Fruit fly (Drosophila melanogaster) whole organism, embryonic: ENCODE results near the gene Ir7g.

Experiments used
- ATbp ChIP-seq: fragments of 200-800 bp; sonication (Bioruptor generic); optimal IDR thresholded peaks from 2 replicates; lab custom pipeline; 2017; ENCODE audit warnings: missing biosample characterization, mild to moderate bottlenecking, missing genetic modification characterization, missing genetic modification reagents
- Ada2b ChIP-seq: fragments of 200-800 bp; sonication (Bioruptor generic); IDR thresholded peaks from 2 replicates; pipeline ENCODE4 v1.3.6; 2022; ENCODE audit warnings: missing biosample characterization, missing genetic modification characterization
- Asciz ChIP-seq: fragments of 200-800 bp; sonication (Bioruptor generic); optimal IDR thresholded peaks from 2 replicates; lab custom pipeline; 2017; ENCODE audit warnings: missing biosample characterization, mild to moderate bottlenecking, missing genetic modification characterization, missing genetic modification reagents
- C15 ChIP-seq: fragments of 200-800 bp; sonication (Bioruptor generic); IDR thresholded peaks from 3 replicates; pipeline ENCODE4 v1.3.6; 2022; ENCODE audit warnings: missing biosample characterization, missing genetic modification characterization
- CG10274 ChIP-seq: fragments of 200-800 bp; sonication (Bioruptor generic); optimal IDR thresholded peaks from 3 replicates; lab custom pipeline; 2017; ENCODE audit warnings: missing biosample characterization, mild to moderate bottlenecking, missing genetic modification characterization
- CG10321 ChIP-seq: fragments of 200-800 bp; sonication (Bioruptor generic); IDR thresholded peaks from 2 replicates; pipeline ENCODE4 v1.3.6; 2022; ENCODE audit warnings: missing biosample characterization, missing genetic modification characterization
- CG10654 ChIP-seq: fragments of 200-800 bp; sonication (Bioruptor generic); optimal IDR thresholded peaks from 2 replicates; lab custom pipeline; 2016; ENCODE audit warnings: missing biosample characterization, missing genetic modification characterization
- CG12744 ChIP-seq: fragments of 200-800 bp; sonication (Bioruptor generic); optimal IDR thresholded peaks from 2 replicates; lab custom pipeline; 2016; ENCODE audit warnings: missing biosample characterization, missing genetic modification characterization
- CG14014 ChIP-seq: fragments of 200-800 bp; sonication (Bioruptor generic); IDR thresholded peaks from 2 replicates; pipeline ENCODE4 v1.3.6; 2022; ENCODE audit warnings: missing biosample characterization, missing genetic modification characterization
- CG15011 ChIP-seq: fragments of 200-800 bp; sonication (Bioruptor generic); optimal IDR thresholded peaks from 3 replicates; lab custom pipeline; 2018; ENCODE audit warnings: missing biosample characterization, mild to moderate bottlenecking, missing genetic modification characterization
- CG15601 ChIP-seq: fragments of 200-800 bp; sonication (Bioruptor generic); optimal IDR thresholded peaks from 3 replicates; lab custom pipeline; 2019; ENCODE audit warnings: missing biosample characterization, mild to moderate bottlenecking, missing genetic modification characterization, moderate library complexity
- CG1647 ChIP-seq: fragments of 200-800 bp; sonication (Bioruptor generic); optimal IDR thresholded peaks from 3 replicates; lab custom pipeline; 2016; ENCODE audit warnings: missing biosample characterization, missing genetic modification characterization
- CG16815 ChIP-seq: fragments of 200-800 bp; sonication (Bioruptor generic); optimal IDR thresholded peaks from 3 replicates; lab custom pipeline; 2017; ENCODE audit warnings: missing biosample characterization, mild to moderate bottlenecking, missing genetic modification characterization
- CG1832 ChIP-seq: fragments of 200-800 bp; sonication (Bioruptor generic); optimal IDR thresholded peaks from 2 replicates; lab custom pipeline; 2017; ENCODE audit warnings: missing biosample characterization, mild to moderate bottlenecking, missing genetic modification characterization, inconsistent platforms
- CG18764 ChIP-seq: fragments of 200-800 bp; sonication (Bioruptor generic); optimal IDR thresholded peaks from 3 replicates; lab custom pipeline; 2016; ENCODE audit warnings: missing biosample characterization, missing genetic modification characterization
- CG34376 ChIP-seq: fragments of 200-800 bp; sonication (Bioruptor generic); optimal IDR thresholded peaks from 2 replicates; lab custom pipeline; 2018; ENCODE audit warnings: missing biosample characterization, mild to moderate bottlenecking, missing genetic modification characterization
- CG3995 ChIP-seq: fragments of 200-800 bp; sonication (Bioruptor generic); optimal IDR thresholded peaks from 3 replicates; lab custom pipeline; 2016; ENCODE audit warnings: missing biosample characterization, missing genetic modification characterization
- CG4404 ChIP-seq: fragments of 200-800 bp; sonication (Bioruptor generic); IDR thresholded peaks from 2 replicates; pipeline ENCODE4 v1.3.6; 2022; ENCODE audit warnings: missing biosample characterization, missing genetic modification characterization
- CG4707 ChIP-seq: fragments of 200-800 bp; sonication (Bioruptor generic); optimal IDR thresholded peaks from 2 replicates; lab custom pipeline; 2018; ENCODE audit warnings: missing biosample characterization, mild to moderate bottlenecking, missing genetic modification characterization, moderate library complexity
- CG6683 ChIP-seq: fragments of 200-800 bp; sonication (Bioruptor generic); optimal IDR thresholded peaks from 2 replicates; lab custom pipeline; 2017; ENCODE audit warnings: missing biosample characterization, mild to moderate bottlenecking, missing genetic modification characterization, missing genetic modification reagents
- CG7372 ChIP-seq: fragments of 200-800 bp; sonication (Bioruptor generic); IDR thresholded peaks from 2 replicates; pipeline ENCODE4 v1.3.6; 2022; ENCODE audit warnings: missing biosample characterization, missing genetic modification characterization
- CG7987 ChIP-seq: fragments of 200-800 bp; sonication (Bioruptor generic); optimal IDR thresholded peaks from 2 replicates; lab custom pipeline; 2018; ENCODE audit warnings: missing biosample characterization, mild to moderate bottlenecking, missing genetic modification characterization, moderate library complexity
- CG8290 ChIP-seq, 3 experiments: fragments of 200-800 bp; sonication (Bioruptor generic); optimal IDR thresholded peaks; 2 replicates each; lab custom pipeline; 2016 to 2019; ENCODE audit warnings: missing biosample characterization in 3 of 3, missing genetic modification characterization in 3 of 3, mild to moderate bottlenecking in 2 of 3, moderate library complexity in 1 of 3
- CG9876 ChIP-seq: fragments of 200-800 bp; sonication (Bioruptor generic); optimal IDR thresholded peaks from 2 replicates; lab custom pipeline; 2016; ENCODE audit warnings: missing biosample characterization, missing genetic modification characterization
- Chrac-16 ChIP-seq: fragments of 200-800 bp; sonication (Bioruptor generic); optimal IDR thresholded peaks from 3 replicates; lab custom pipeline; 2016; ENCODE audit warnings: missing biosample characterization, missing genetic modification characterization
- CoRest ChIP-seq: fragments of 200-800 bp; sonication (Bioruptor generic); optimal IDR thresholded peaks from 3 replicates; lab custom pipeline; 2018; ENCODE audit warnings: missing biosample characterization, mild to moderate bottlenecking, missing genetic modification characterization, moderate library complexity
- Dbx ChIP-seq: fragments of 200-800 bp; sonication (Bioruptor generic); IDR thresholded peaks from 3 replicates; pipeline ENCODE4 v1.3.6; 2022; ENCODE audit warnings: missing biosample characterization, missing genetic modification characterization
- Ets97D ChIP-seq: fragments of 200-800 bp; sonication (Bioruptor generic); optimal IDR thresholded peaks from 3 replicates; lab custom pipeline; 2016; ENCODE audit warnings: missing biosample characterization, missing genetic modification characterization
- Fer3 ChIP-seq: fragments of 200-800 bp; sonication (Bioruptor generic); optimal IDR thresholded peaks from 2 replicates; lab custom pipeline; 2018; ENCODE audit warnings: missing biosample characterization, mild to moderate bottlenecking, missing genetic modification characterization, moderate library complexity
- Hr78 ChIP-seq, 2 experiments: fragments of 200-800 bp in 1 of 2; fragments of >200 bp in 1 of 2; sonication (Bioruptor generic) in 1 of 2; optimal IDR thresholded peaks; 2 replicates each; lab custom pipeline; 2017 to 2019; ENCODE audit warnings: missing biosample characterization in 2 of 2, missing genetic modification characterization in 2 of 2, mild to moderate bottlenecking in 1 of 2, moderate library complexity in 1 of 2
- Jarid2 ChIP-seq: fragments of 200-800 bp; sonication (Bioruptor generic); optimal IDR thresholded peaks from 3 replicates; lab custom pipeline; 2017; ENCODE audit warnings: mild to moderate bottlenecking, missing biosample characterization, missing genetic modification reagents, missing genetic modification characterization
- Lpt ChIP-seq: fragments of >200 bp; optimal IDR thresholded peaks from 2 replicates; lab custom pipeline; 2018; ENCODE audit warnings: missing biosample characterization, missing genetic modification characterization
- Mrtf ChIP-seq: fragments of 200-800 bp; sonication (Bioruptor generic); IDR thresholded peaks from 3 replicates; pipeline ENCODE4 v1.3.6; 2022; ENCODE audit warnings: missing biosample characterization, missing genetic modification characterization
- PHDP ChIP-seq: fragments of 200-800 bp; sonication (Bioruptor generic); optimal IDR thresholded peaks from 3 replicates; lab custom pipeline; 2018; ENCODE audit warnings: missing biosample characterization, mild to moderate bottlenecking, missing genetic modification characterization, moderate library complexity
- amos ChIP-seq: fragments of 200-800 bp; sonication (Bioruptor generic); IDR thresholded peaks from 2 replicates; pipeline ENCODE4 v1.3.6; 2022; ENCODE audit warnings: missing biosample characterization, missing genetic modification characterization; ENCODE audit not compliant: partially characterized antibody
- ash1 ChIP-seq: fragments of 200-800 bp; sonication (Bioruptor generic); optimal IDR thresholded peaks from 2 replicates; lab custom pipeline; 2018; ENCODE audit warnings: missing biosample characterization, mild to moderate bottlenecking, missing genetic modification characterization
- bigmax ChIP-seq: fragments of 200-800 bp; sonication (Bioruptor generic); optimal IDR thresholded peaks from 2 replicates; lab custom pipeline; 2018; ENCODE audit warnings: missing biosample characterization, mild to moderate bottlenecking, missing genetic modification characterization
- chif ChIP-seq, 2 experiments: fragments of 200-800 bp; sonication (Bioruptor generic); optimal IDR thresholded peaks; 3 replicates each; lab custom pipeline; 2016; ENCODE audit warnings: missing biosample characterization in 2 of 2, missing genetic modification characterization in 2 of 2
- dimm ChIP-seq: fragments of 200-800 bp; sonication (Bioruptor generic); IDR thresholded peaks from 2 replicates; pipeline ENCODE4 v1.3.6; 2022; ENCODE audit warnings: missing biosample characterization, missing genetic modification characterization
- disco-r ChIP-seq: fragments of 200-800 bp; sonication (Bioruptor generic); optimal IDR thresholded peaks from 2 replicates; lab custom pipeline; 2016; ENCODE audit warnings: missing biosample characterization, missing genetic modification characterization
- dmrt11E ChIP-seq: fragments of 200-800 bp; sonication (Bioruptor generic); optimal IDR thresholded peaks from 3 replicates; lab custom pipeline; 2018; ENCODE audit warnings: missing biosample characterization, mild to moderate bottlenecking, missing genetic modification characterization, moderate library complexity
- gcm2 ChIP-seq: fragments of 200-800 bp; sonication (Bioruptor generic); optimal IDR thresholded peaks from 2 replicates; lab custom pipeline; 2016; ENCODE audit warnings: missing biosample characterization, missing genetic modification characterization
- gro ChIP-seq: fragments of 200-800 bp; sonication (Bioruptor generic); optimal IDR thresholded peaks from 2 replicates; lab custom pipeline; 2016; ENCODE audit warnings: missing biosample characterization, missing genetic modification characterization
- gsb ChIP-seq: fragments of 200-800 bp; sonication (Bioruptor generic); IDR thresholded peaks from 2 replicates; pipeline ENCODE4 v1.3.6; 2022; ENCODE audit warnings: missing biosample characterization, missing genetic modification characterization
- gt ChIP-seq: fragments of 200-800 bp; sonication (Bioruptor generic); IDR thresholded peaks from 2 replicates; pipeline ENCODE4 v1.3.6; 2022; ENCODE audit warnings: missing biosample characterization, missing genetic modification characterization
- nau ChIP-seq: fragments of 200-800 bp; sonication (Bioruptor generic); optimal IDR thresholded peaks from 3 replicates; lab custom pipeline; 2017; ENCODE audit warnings: missing biosample characterization, mild to moderate bottlenecking, missing genetic modification characterization, missing genetic modification reagents
- schlank ChIP-seq: fragments of 200-800 bp; sonication (Bioruptor generic); optimal IDR thresholded peaks from 2 replicates; lab custom pipeline; 2018; ENCODE audit warnings: missing biosample characterization, mild to moderate bottlenecking, missing genetic modification characterization
- scrt ChIP-seq: fragments of 200-800 bp; sonication (Bioruptor generic); optimal IDR thresholded peaks from 2 replicates; lab custom pipeline; 2018; ENCODE audit warnings: missing biosample characterization, mild to moderate bottlenecking, missing genetic modification characterization, moderate library complexity
- tup ChIP-seq: fragments of 200-800 bp; sonication (Bioruptor generic); optimal IDR thresholded peaks from 2 replicates; lab custom pipeline; 2016; ENCODE audit warnings: missing biosample characterization, mild to moderate bottlenecking, missing genetic modification characterization, moderate library complexity
- wdn ChIP-seq: fragments of 200-800 bp; sonication (Bioruptor generic); IDR thresholded peaks from 2 replicates; pipeline ENCODE4 v1.3.6; 2022; ENCODE audit warnings: missing biosample characterization, missing genetic modification characterization
- wek ChIP-seq: fragments of 200-800 bp; sonication (Bioruptor generic); optimal IDR thresholded peaks from 3 replicates; lab custom pipeline; 2018; ENCODE audit warnings: missing biosample characterization, mild to moderate bottlenecking, missing genetic modification characterization, moderate library complexity

Ir7g gene

dm6 chrX:7931028-7931549, 46.6 kb downstream of the Ir7g start, which contains the start of gene mahe (continued):
- TF ChIP-seq CG10321 (GFP tag; lab: Robert Waterston, UW) (no peak), Chrac-16 (no peak), CG4707 (GFP tag; lab: Kevin White, UChicago) (no peak), dmrt11E (tag; lab: Kevin White, UChicago) (no peak), CoRest (tag; lab: Kevin White, UChicago) (no peak), CG7987 (GFP tag; lab: Kevin White, UChicago) (no peak), amos (GFP tag; lab: Robert Waterston, UW) (peak; percentile 91), CG9876 (GFP tag; lab: Kevin White, UChicago) (no peak), schlank (tag; lab: Kevin White, UChicago) (no peak), CG1832 (GFP tag; lab: Kevin White, UChicago) (no peak), wdn (GFP tag; lab: Robert Waterston, UW) (no peak), nau (GFP tag; lab: Kevin White, UChicago) (no peak), ATbp (GFP tag; lab: Kevin White, UChicago) (no peak), scrt (peak; percentile 38), CG18764 (GFP tag; lab: Kevin White, UChicago) (no peak), Ets97D (peak; percentile 21), CG10654 (GFP tag; lab: Kevin White, UChicago) (no peak), ash1 (GFP tag; lab: Kevin White, UChicago) (no peak), Fer3 (tag; lab: Kevin White, UChicago) (no peak), CG15011 (GFP tag; lab: Kevin White, UChicago) (no peak), PHDP (no peak), CG14014 (no peak), Jarid2 (GFP tag; lab: Kevin White, UChicago) (no peak), bigmax (GFP tag; lab: Kevin White, UChicago) (no peak), Lpt (GFP tag; lab: Kevin White, UChicago) (no peak), gcm2 (GFP tag; lab: Kevin White, UChicago) (no peak), CG10274 (GFP tag; lab: Kevin White, UChicago) (no peak), Ada2b (no peak), disco-r (GFP tag; lab: Kevin White, UChicago) (no peak), chif (GFP tag; optimal IDR thresholded peaks at IDR 0.05; lab: Kevin White, UChicago) (no peak), CG16815 (no peak), Asciz (GFP tag; lab: Kevin White, UChicago) (no peak), CG4404 (GFP tag; lab: Robert Waterston, UW) (no peak), gt (GFP tag; lab: Robert Waterston, UW) (no peak), CG12744 (no peak), CG15601 (tag; lab: Kevin White, UChicago) (no peak), CG7372 (GFP tag; lab: Robert Waterston, UW) (no peak), gro (GFP tag; lab: Kevin White, UChicago) (no peak), dimm (GFP tag; lab: Robert Waterston, UW) (no peak), Hr78 (GFP tag; optimal IDR thresholded peaks at IDR 0.05; lab: Kevin White, UChicago) (no peak), CG6683 (GFP tag; lab: Kevin White, UChicago) (no peak), CG1647 (no peak), Mrtf (GFP tag; lab: Robert Waterston, UW) (no peak), CG34376 (peak; percentile 37), gsb (GFP tag; lab: Robert Waterston, UW) (no peak), wek (GFP tag; lab: Kevin White, UChicago) (no peak), C15 (no peak), tup (no peak), CG3995 (GFP tag; lab: Kevin White, UChicago) (no peak), Dbx (GFP tag; lab: Robert Waterston, UW) (no peak), CG8290 (GFP tag; optimal IDR thresholded peaks at IDR 0.05; lab: Kevin White, UChicago) (no peak), CG8290 (tag; optimal IDR thresholded peaks at IDR 0.05; lab: Kevin White, UChicago) (no peak)
